Fruit fly (Drosophila melanogaster) whole organism, embryonic: ENCODE data around the gene His3.3A.

Experiments
- CG17359 ChIP-seq: fragments of 200-800 bp; sonication (Bioruptor generic); optimal IDR thresholded peaks from 3 replicates; lab custom pipeline; 2018; ENCODE audit warnings: missing biosample characterization, mild to moderate bottlenecking, missing genetic modification characterization, moderate library complexity
- CG2116 ChIP-seq: fragments of 200-800 bp; sonication (Bioruptor generic); optimal IDR thresholded peaks from 3 replicates; lab custom pipeline; 2018; ENCODE audit warnings: missing biosample characterization, mild to moderate bottlenecking, missing genetic modification characterization
- Side ChIP-seq: fragments of 200-800 bp; sonication (Bioruptor generic); optimal IDR thresholded peaks from 2 replicates; lab custom pipeline; 2016; ENCODE audit warnings: missing biosample characterization, missing genetic modification characterization
- dmrt99B ChIP-seq: fragments of 200-800 bp; sonication (Bioruptor generic); optimal IDR thresholded peaks from 2 replicates; lab custom pipeline; 2018; ENCODE audit warnings: missing biosample characterization, mild to moderate bottlenecking, missing genetic modification characterization, moderate library complexity
- mam ChIP-seq: fragments of 200-800 bp; sonication (Bioruptor generic); optimal IDR thresholded peaks from 3 replicates; lab custom pipeline; 2016; ENCODE audit warnings: missing biosample characterization, missing genetic modification characterization

dm6 chr2L:5052367-5052914 is 2.4 kb upstream of the His3.3A start, which contains the start of gene senju:
- peak; percentile 78 for TF ChIP-seq dmrt99B (tag; lab: Kevin White, UChicago)
- TF ChIP-seq mam (GFP tag; lab: Kevin White, UChicago), result peak; percentile 86
- peak; percentile 78 for TF ChIP-seq CG17359
- TF ChIP-seq CG2116 (GFP tag; lab: Kevin White, UChicago), result peak; percentile 67
- peak; percentile 91 for TF ChIP-seq Side (GFP tag; lab: Kevin White, UChicago)
